Worm (Caenorhabditis elegans) whole organism, mixed stage, embryonic: ENCODE data around the gene set-11.

Experiments
- M03D4.4 ChIP-seq: sonication (generic microtip); optimal IDR thresholded peaks from 2 replicates; lab custom pipeline; 2017; ENCODE audit warnings: mild to moderate bottlenecking, missing genetic modification characterization, missing compliant biosample characterization
- bed-3 ChIP-seq: fragments of 200-800 bp; sonication (Bioruptor generic); optimal IDR thresholded peaks from 3 replicates; lab custom pipeline; 2018; ENCODE audit warnings: mild to moderate bottlenecking, missing genetic modification characterization, moderate library complexity, missing compliant biosample characterization
- blmp-1 ChIP-seq: fragments of 150-350 bp; optimal IDR thresholded peaks from 2 replicates; lab custom pipeline; 2014; ENCODE audit warnings: missing biosample characterization, missing genetic modification characterization
- ceh-39 ChIP-seq: fragments of 150-350 bp; optimal IDR thresholded peaks from 2 replicates; lab custom pipeline; 2014; ENCODE audit warnings: missing biosample characterization, missing genetic modification characterization
- ceh-43 ChIP-seq: fragments of 200-800 bp; sonication (Bioruptor generic); optimal IDR thresholded peaks from 2 replicates; lab custom pipeline; 2018; ENCODE audit warnings: mild to moderate bottlenecking, missing genetic modification characterization, moderate library complexity, missing compliant biosample characterization
- ceh-83 ChIP-seq: fragments of 200-800 bp; sonication (Bioruptor generic); optimal IDR thresholded peaks from 2 replicates; lab custom pipeline; 2018; ENCODE audit warnings: mild to moderate bottlenecking, missing genetic modification characterization, missing compliant biosample characterization
- ces-1 ChIP-seq: fragments of 150-350 bp; optimal IDR thresholded peaks from 2 replicates; lab custom pipeline; 2014; ENCODE audit warnings: missing biosample characterization, missing genetic modification reagents, missing genetic modification characterization
- cnd-1 ChIP-seq: fragments of 200-800 bp; sonication (Bioruptor generic); optimal IDR thresholded peaks from 2 replicates; lab custom pipeline; 2018; ENCODE audit warnings: mild to moderate bottlenecking, missing genetic modification characterization, missing compliant biosample characterization
- drap-1 ChIP-seq: fragments of 200-800 bp; sonication (Bioruptor generic); optimal IDR thresholded peaks from 3 replicates; lab custom pipeline; 2018; ENCODE audit warnings: mild to moderate bottlenecking, missing genetic modification characterization, missing compliant biosample characterization
- elt-1 ChIP-seq: sonication (generic microtip); optimal IDR thresholded peaks from 2 replicates; lab custom pipeline; 2017; ENCODE audit warnings: missing genetic modification characterization, mild to moderate bottlenecking, missing compliant biosample characterization, antibody characterized with exemption, moderate library complexity, borderline replicate concordance; ENCODE audit not compliant: insufficient read depth
- elt-3 ChIP-seq: fragments of 150-350 bp; optimal IDR thresholded peaks from 2 replicates; lab custom pipeline; 2014; ENCODE audit warnings: missing biosample characterization, missing genetic modification characterization
- flh-1 ChIP-seq: fragments of 200-800 bp; sonication (Bioruptor generic); optimal IDR thresholded peaks from 2 replicates; lab custom pipeline; 2018; ENCODE audit warnings: mild to moderate bottlenecking, missing genetic modification characterization, moderate library complexity, missing compliant biosample characterization
- ham-2 ChIP-seq: fragments of 200-800 bp; sonication (Bioruptor generic); optimal IDR thresholded peaks from 2 replicates; lab custom pipeline; 2018; ENCODE audit warnings: mild to moderate bottlenecking, missing genetic modification characterization, missing compliant biosample characterization
- hlh-1 ChIP-seq: fragments of 150-350 bp; optimal IDR thresholded peaks from 2 replicates; lab custom pipeline; 2014; ENCODE audit warnings: missing biosample characterization, missing genetic modification reagents, missing genetic modification characterization
- lin-13 ChIP-seq: fragments of 150-350 bp; optimal IDR thresholded peaks from 2 replicates; lab custom pipeline; 2014; ENCODE audit warnings: missing biosample characterization, missing genetic modification characterization
- lin-32 ChIP-seq: fragments of 200-800 bp; sonication (Bioruptor generic); optimal IDR thresholded peaks from 2 replicates; lab custom pipeline; 2018; ENCODE audit warnings: mild to moderate bottlenecking, missing genetic modification characterization, missing compliant biosample characterization
- lsy-2 ChIP-seq: fragments of 150-350 bp; optimal IDR thresholded peaks from 2 replicates; lab custom pipeline; 2014; ENCODE audit warnings: missing biosample characterization, missing genetic modification characterization
- mep-1 ChIP-seq: fragments of 150-350 bp; optimal IDR thresholded peaks from 2 replicates; lab custom pipeline; 2017; ENCODE audit warnings: missing biosample characterization, missing genetic modification reagents, missing genetic modification characterization, inconsistent platforms
- mls-2 ChIP-seq: sonication (generic microtip); optimal IDR thresholded peaks from 2 replicates; lab custom pipeline; 2016; ENCODE audit warnings: mild to moderate bottlenecking, missing genetic modification characterization, moderate library complexity, missing compliant biosample characterization
- nhr-12 ChIP-seq: fragments of 150-350 bp; optimal IDR thresholded peaks from 2 replicates; lab custom pipeline; 2014; ENCODE audit warnings: missing biosample characterization, missing genetic modification characterization
- nhr-2 ChIP-seq: fragments of 150-350 bp; optimal IDR thresholded peaks from 2 replicates; lab custom pipeline; 2014; ENCODE audit warnings: missing biosample characterization, missing genetic modification characterization
- nhr-237 ChIP-seq: fragments of 150-350 bp; optimal IDR thresholded peaks from 2 replicates; lab custom pipeline; 2014; ENCODE audit warnings: missing biosample characterization, missing genetic modification characterization
- nhr-28 ChIP-seq: fragments of 150-350 bp; optimal IDR thresholded peaks from 2 replicates; lab custom pipeline; 2014; ENCODE audit warnings: missing biosample characterization, missing genetic modification characterization
- nhr-76 ChIP-seq: sonication (generic microtip); optimal IDR thresholded peaks from 2 replicates; lab custom pipeline; 2017; ENCODE audit warnings: missing biosample characterization, missing genetic modification characterization
- pha-4 ChIP-seq: fragments of 150-350 bp; optimal IDR thresholded peaks from 2 replicates; lab custom pipeline; 2018; ENCODE audit warnings: missing biosample characterization, missing genetic modification reagents, missing genetic modification characterization
- sem-2 ChIP-seq: fragments of 200-800 bp; sonication (Bioruptor generic); optimal IDR thresholded peaks from 2 replicates; lab custom pipeline; 2018; ENCODE audit warnings: mild to moderate bottlenecking, missing genetic modification characterization, missing compliant biosample characterization
- snpc-4 ChIP-seq: fragments of 150-350 bp; optimal IDR thresholded peaks from 2 replicates; lab custom pipeline; 2014; ENCODE audit warnings: missing biosample characterization, missing genetic modification characterization
- tbx-8 ChIP-seq: fragments of 200-800 bp; sonication (Bioruptor generic); optimal IDR thresholded peaks from 2 replicates; lab custom pipeline; 2018; ENCODE audit warnings: mild to moderate bottlenecking, missing genetic modification characterization, moderate library complexity, missing compliant biosample characterization
- unc-120 ChIP-seq: sonication (generic microtip); optimal IDR thresholded peaks from 2 replicates; lab custom pipeline; 2017; ENCODE audit warnings: missing genetic modification characterization, missing compliant biosample characterization; ENCODE audit not compliant: poor library complexity, severe bottlenecking
- unc-39 ChIP-seq: fragments of 150-350 bp; optimal IDR thresholded peaks from 2 replicates; lab custom pipeline; 2014; ENCODE audit warnings: missing biosample characterization, missing genetic modification characterization
- unc-62 ChIP-seq: fragments of 150-350 bp; optimal IDR thresholded peaks from 2 replicates; lab custom pipeline; 2014; ENCODE audit warnings: missing biosample characterization, missing genetic modification reagents, missing genetic modification characterization
- zip-8 ChIP-seq: fragments of 150-350 bp; optimal IDR thresholded peaks from 2 replicates; lab custom pipeline; 2014; ENCODE audit warnings: missing biosample characterization, missing genetic modification characterization
- ztf-11 ChIP-seq: fragments of 150-350 bp; optimal IDR thresholded peaks from 2 replicates; lab custom pipeline; 2014; ENCODE audit warnings: missing biosample characterization, missing genetic modification characterization

The set-11 gene

DNA sequence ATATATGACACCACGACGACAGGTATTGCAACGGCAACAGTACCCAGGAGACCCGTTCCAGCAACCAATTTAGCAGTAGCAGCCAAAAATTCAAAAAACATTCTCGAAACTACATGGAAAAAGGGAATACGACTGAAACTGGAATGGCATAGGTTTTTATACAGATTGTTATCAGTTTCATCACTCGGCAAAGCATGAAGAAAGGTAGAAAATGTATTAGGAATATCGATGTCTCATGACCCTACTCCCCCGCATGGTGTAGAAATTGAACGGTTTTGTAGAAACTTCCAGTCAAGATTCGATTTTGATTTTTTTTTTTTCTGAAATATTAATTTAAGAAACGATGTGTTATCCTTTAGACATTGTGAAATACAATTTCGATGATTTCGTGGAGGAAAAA is 18.5 kb upstream of the set-11 start, which contains the start of gene T05A8.2:
TSS of gene T05A8.2 (minus strand) at position 101 of the 400 bp plus-strand sequence.
- TF ChIP-seq lin-13 (tag; lab: Kevin White, UChicago) (no peak), sem-2 (GFP tag; lab: Kevin White, UChicago) (no peak), ceh-83 (GFP tag; lab: Kevin White, UChicago) (no peak), flh-1 (no peak), unc-39 (no peak), elt-3 (tag; lab: Kevin White, UChicago) (no peak), mep-1 (no peak), elt-1 (no peak), lin-32 (GFP tag; lab: Kevin White, UChicago) (no peak), mls-2 (tag; lab: Kevin White, UChicago) (no peak), drap-1 (GFP tag; lab: Kevin White, UChicago) (no peak), nhr-237 (tag; lab: Kevin White, UChicago) (no peak), nhr-12 (tag; lab: Kevin White, UChicago) (no peak), cnd-1 (tag; lab: Kevin White, UChicago) (no peak), lsy-2 (tag; lab: Kevin White, UChicago) (no peak)

DNA sequence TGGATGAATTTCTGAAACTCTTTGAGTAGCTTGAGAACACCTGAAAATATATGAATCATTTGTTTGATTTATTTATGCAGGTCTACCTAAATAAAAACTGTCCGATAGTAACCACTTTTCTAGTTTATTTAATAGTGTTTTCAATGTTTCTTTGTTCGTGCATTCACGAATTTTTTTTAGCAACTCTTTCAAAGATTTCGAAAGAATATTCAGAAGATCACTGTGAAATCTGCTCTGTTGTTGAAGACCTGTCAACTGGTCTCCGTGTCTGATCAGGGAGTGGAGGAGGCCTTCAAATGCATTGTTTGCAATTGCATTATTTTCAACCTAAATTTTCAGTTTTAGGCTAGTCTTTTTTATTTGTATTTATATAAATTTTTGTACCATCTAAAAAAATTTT is 17.6 kb upstream of the set-11 start, which contains the start of gene T05A8.1:
TSS of gene T05A8.1 (minus strand) at position 101 of the 400 bp plus-strand sequence.
- TF ChIP-seq blmp-1 (tag; lab: Kevin White, UChicago) (no peak), ham-2 (no peak), cnd-1 (tag; lab: Kevin White, UChicago) (no peak), ceh-43 (GFP tag; lab: Kevin White, UChicago) (no peak), elt-1 (no peak), hlh-1 (tag; lab: Kevin White, UChicago) (no peak), nhr-2 (tag; lab: Kevin White, UChicago) (no peak), snpc-4 (tag; lab: Kevin White, UChicago) (no peak), mep-1 (no peak), flh-1 (no peak), nhr-76 (tag; lab: Kevin White, UChicago) (no peak), nhr-237 (tag; lab: Kevin White, UChicago) (no peak), nhr-28 (tag; lab: Kevin White, UChicago) (no peak), tbx-8 (no peak), elt-3 (tag; lab: Kevin White, UChicago) (no peak), nhr-12 (tag; lab: Kevin White, UChicago) (no peak), mls-2 (tag; lab: Kevin White, UChicago) (no peak), ztf-11 (tag; lab: Kevin White, UChicago) (no peak), unc-62 (GFP tag; lab: Kevin White, UChicago) (no peak), ces-1 (no peak)

DNA sequence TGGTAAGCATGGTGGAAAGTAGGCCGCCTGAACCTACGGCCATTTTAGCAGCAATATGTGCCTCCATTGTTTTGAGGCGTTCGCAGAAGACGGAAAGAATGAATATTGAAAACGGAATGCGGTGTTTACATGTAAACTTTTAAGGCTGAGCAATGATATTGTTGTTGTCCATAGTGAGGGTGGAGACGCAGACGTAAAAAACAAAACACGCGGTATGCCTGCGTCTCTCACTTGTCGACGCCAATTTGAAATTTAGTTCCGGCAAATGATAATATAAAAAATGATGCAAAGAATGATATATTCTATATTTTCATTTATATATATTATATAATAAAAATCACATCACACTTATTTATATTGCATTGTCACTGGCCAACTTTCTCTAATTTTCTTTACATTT is 15.5 kb upstream of the set-11 start, which contains the start of gene Y47G7B.2:
TSS of gene Y47G7B.2 (minus strand) at position 143 of the 400 bp plus-strand sequence.
- TF ChIP-seq unc-39 (no peak), unc-62 (GFP tag; lab: Kevin White, UChicago) (no peak), mep-1 (no peak), tbx-8 (no peak), M03D4.4 (tag; lab: Kevin White, UChicago) (no peak), ceh-83 (GFP tag; lab: Kevin White, UChicago) (no peak), zip-8 (no peak), ceh-43 (GFP tag; lab: Kevin White, UChicago) (no peak)

DNA sequence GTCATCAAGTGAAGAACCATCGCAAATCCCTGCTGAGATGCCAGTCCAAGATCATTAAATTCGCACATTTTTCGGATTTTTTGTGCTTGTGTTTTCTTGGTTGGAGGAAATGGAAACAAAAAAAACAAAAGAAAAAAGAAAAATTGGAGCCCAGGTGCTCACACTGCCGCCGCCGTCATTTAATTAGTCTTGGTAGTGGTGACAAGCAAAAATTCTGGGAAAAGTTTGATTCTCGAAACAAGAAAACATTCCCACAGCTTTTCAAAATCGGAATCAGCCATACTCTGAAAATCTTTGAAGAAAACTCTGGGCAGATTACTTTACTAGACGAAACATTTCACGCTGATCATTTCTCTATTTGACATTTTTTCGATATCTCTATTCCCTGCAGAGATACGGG is 12.8 kb upstream of the set-11 start, which contains the start of gene srh-128:
TSS of gene srh-128 (minus strand) at position 101 of the 400 bp plus-strand sequence.
- TF ChIP-seq pha-4 (no peak), sem-2 (GFP tag; lab: Kevin White, UChicago) (no peak), bed-3 (GFP tag; lab: Kevin White, UChicago) (no peak), nhr-12 (tag; lab: Kevin White, UChicago) (no peak), cnd-1 (tag; lab: Kevin White, UChicago) (no peak)

DNA sequence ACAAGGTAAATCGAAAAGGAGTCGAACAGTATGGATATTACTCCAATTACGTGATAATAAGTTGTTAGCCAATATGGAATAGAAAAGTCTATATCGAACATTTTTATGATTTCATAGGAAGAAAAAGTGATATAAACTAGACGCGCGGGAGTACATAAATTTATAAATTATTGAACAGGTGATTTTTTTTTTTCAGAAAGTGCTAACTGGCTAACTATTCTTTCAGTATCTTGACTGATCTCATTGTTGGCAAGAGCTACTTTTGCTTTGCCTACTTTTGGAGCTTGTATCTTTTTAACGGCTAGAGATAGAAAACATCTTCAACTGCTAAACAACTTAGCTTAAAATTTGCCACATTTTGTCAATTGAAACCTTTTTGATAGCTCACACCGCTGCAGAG is 10.4 kb upstream of the set-11 start, which contains the start of gene sri-60:
TSS of gene sri-60 (minus strand) at position 101 of the 400 bp plus-strand sequence.
- TF ChIP-seq lin-32 (GFP tag; lab: Kevin White, UChicago) (no peak), ceh-39 (tag; lab: Kevin White, UChicago) (no peak), blmp-1 (tag; lab: Kevin White, UChicago) (no peak), lsy-2 (tag; lab: Kevin White, UChicago) (no peak), M03D4.4 (tag; lab: Kevin White, UChicago) (no peak), ztf-11 (tag; lab: Kevin White, UChicago) (no peak), snpc-4 (tag; lab: Kevin White, UChicago) (no peak), flh-1 (no peak), unc-62 (GFP tag; lab: Kevin White, UChicago) (no peak), elt-3 (tag; lab: Kevin White, UChicago) (no peak), ceh-43 (GFP tag; lab: Kevin White, UChicago) (no peak), ham-2 (no peak), nhr-12 (tag; lab: Kevin White, UChicago) (no peak), unc-120 (tag; lab: Kevin White, UChicago) (no peak), nhr-76 (tag; lab: Kevin White, UChicago) (no peak), ceh-83 (GFP tag; lab: Kevin White, UChicago) (no peak), mls-2 (tag; lab: Kevin White, UChicago) (no peak), hlh-1 (tag; lab: Kevin White, UChicago) (no peak)
- TF ChIP-seq, all 35 proteins: peak for 0
